Fruit fly (Drosophila melanogaster) S2 (cell line): Measurements from ENCODE around the gene Non2.

Experiments
- CG8478 ChIP-seq: fragments of >200 bp; optimal IDR thresholded peaks from 2 replicates; lab custom pipeline; 2018
- CTCF ChIP-seq, 2 experiments: fragments of >200 bp; optimal IDR thresholded peaks; 2 replicates each; lab custom pipeline; 2018

dm6 chr3L:2807376-2807775, 40.6 kb downstream of the Non2 start:
- TF ChIP-seq CG8478 (lab: Kevin White, UChicago) (no peak), CTCF (optimal IDR thresholded peaks at IDR 0.05; lab: Kevin White, UChicago) (no peak)
